Worm (Caenorhabditis elegans) whole organism, mixed stage, embryonic: ENCODE results near the gene glb-12.
A peak's percentile ranks its signal among the peaks of the same experiment; 100 is the strongest.

Source experiments
- M03D4.4 ChIP-seq: sonication (generic microtip); optimal IDR thresholded peaks from 2 replicates; lab custom pipeline; 2017; ENCODE audit warnings: mild to moderate bottlenecking, missing genetic modification characterization, missing compliant biosample characterization
- blmp-1 ChIP-seq: fragments of 150-350 bp; optimal IDR thresholded peaks from 2 replicates; lab custom pipeline; 2014; ENCODE audit warnings: missing biosample characterization, missing genetic modification characterization
- ceh-39 ChIP-seq: fragments of 150-350 bp; optimal IDR thresholded peaks from 2 replicates; lab custom pipeline; 2014; ENCODE audit warnings: missing biosample characterization, missing genetic modification characterization
- ceh-43 ChIP-seq: fragments of 200-800 bp; sonication (Bioruptor generic); optimal IDR thresholded peaks from 2 replicates; lab custom pipeline; 2018; ENCODE audit warnings: mild to moderate bottlenecking, missing genetic modification characterization, moderate library complexity, missing compliant biosample characterization
- ceh-83 ChIP-seq: fragments of 200-800 bp; sonication (Bioruptor generic); optimal IDR thresholded peaks from 2 replicates; lab custom pipeline; 2018; ENCODE audit warnings: mild to moderate bottlenecking, missing genetic modification characterization, missing compliant biosample characterization
- ces-1 ChIP-seq: fragments of 150-350 bp; optimal IDR thresholded peaks from 2 replicates; lab custom pipeline; 2014; ENCODE audit warnings: missing biosample characterization, missing genetic modification reagents, missing genetic modification characterization
- drap-1 ChIP-seq: fragments of 200-800 bp; sonication (Bioruptor generic); optimal IDR thresholded peaks from 3 replicates; lab custom pipeline; 2018; ENCODE audit warnings: mild to moderate bottlenecking, missing genetic modification characterization, missing compliant biosample characterization
- elt-1 ChIP-seq: sonication (generic microtip); optimal IDR thresholded peaks from 2 replicates; lab custom pipeline; 2017; ENCODE audit warnings: missing genetic modification characterization, mild to moderate bottlenecking, missing compliant biosample characterization, antibody characterized with exemption, moderate library complexity, borderline replicate concordance; ENCODE audit not compliant: insufficient read depth
- elt-3 ChIP-seq: fragments of 150-350 bp; optimal IDR thresholded peaks from 2 replicates; lab custom pipeline; 2014; ENCODE audit warnings: missing biosample characterization, missing genetic modification characterization
- ham-2 ChIP-seq: fragments of 200-800 bp; sonication (Bioruptor generic); optimal IDR thresholded peaks from 2 replicates; lab custom pipeline; 2018; ENCODE audit warnings: mild to moderate bottlenecking, missing genetic modification characterization, missing compliant biosample characterization
- hlh-1 ChIP-seq: fragments of 150-350 bp; optimal IDR thresholded peaks from 2 replicates; lab custom pipeline; 2014; ENCODE audit warnings: missing biosample characterization, missing genetic modification reagents, missing genetic modification characterization
- lin-13 ChIP-seq: fragments of 150-350 bp; optimal IDR thresholded peaks from 2 replicates; lab custom pipeline; 2014; ENCODE audit warnings: missing biosample characterization, missing genetic modification characterization
- lin-32 ChIP-seq: fragments of 200-800 bp; sonication (Bioruptor generic); optimal IDR thresholded peaks from 2 replicates; lab custom pipeline; 2018; ENCODE audit warnings: mild to moderate bottlenecking, missing genetic modification characterization, missing compliant biosample characterization
- lsy-2 ChIP-seq: fragments of 150-350 bp; optimal IDR thresholded peaks from 2 replicates; lab custom pipeline; 2014; ENCODE audit warnings: missing biosample characterization, missing genetic modification characterization
- mab-5 ChIP-seq: fragments of 150-350 bp; optimal IDR thresholded peaks from 2 replicates; lab custom pipeline; 2014; ENCODE audit warnings: missing biosample characterization, missing genetic modification characterization
- mep-1 ChIP-seq: fragments of 150-350 bp; optimal IDR thresholded peaks from 2 replicates; lab custom pipeline; 2017; ENCODE audit warnings: missing biosample characterization, missing genetic modification reagents, missing genetic modification characterization, inconsistent platforms
- mls-2 ChIP-seq: sonication (generic microtip); optimal IDR thresholded peaks from 2 replicates; lab custom pipeline; 2016; ENCODE audit warnings: mild to moderate bottlenecking, missing genetic modification characterization, moderate library complexity, missing compliant biosample characterization
- nhr-2 ChIP-seq: fragments of 150-350 bp; optimal IDR thresholded peaks from 2 replicates; lab custom pipeline; 2014; ENCODE audit warnings: missing biosample characterization, missing genetic modification characterization
- nhr-237 ChIP-seq: fragments of 150-350 bp; optimal IDR thresholded peaks from 2 replicates; lab custom pipeline; 2014; ENCODE audit warnings: missing biosample characterization, missing genetic modification characterization
- pha-4 ChIP-seq: fragments of 150-350 bp; optimal IDR thresholded peaks from 2 replicates; lab custom pipeline; 2018; ENCODE audit warnings: missing biosample characterization, missing genetic modification reagents, missing genetic modification characterization
- tbx-8 ChIP-seq: fragments of 200-800 bp; sonication (Bioruptor generic); optimal IDR thresholded peaks from 2 replicates; lab custom pipeline; 2018; ENCODE audit warnings: mild to moderate bottlenecking, missing genetic modification characterization, moderate library complexity, missing compliant biosample characterization
- ztf-11 ChIP-seq: fragments of 150-350 bp; optimal IDR thresholded peaks from 2 replicates; lab custom pipeline; 2014; ENCODE audit warnings: missing biosample characterization, missing genetic modification characterization

The glb-12 gene

ce11 chrII:10761653-10762052, 30.2 kb upstream of the glb-12 start:
- TF ChIP-seq tbx-8 (peak; percentile 1), mab-5 (tag; lab: Kevin White, UChicago) (no peak), ces-1 (GFP tag; lab: Kevin White, UChicago) (peak; percentile 75), ceh-83 (GFP tag; lab: Kevin White, UChicago) (no peak)

- TF ChIP-seq ztf-11 (tag; lab: Kevin White, UChicago) (no peak), ham-2 (GFP tag; lab: Kevin White, UChicago) (no peak), lsy-2 (tag; lab: Kevin White, UChicago) (no peak), lin-13 (tag; lab: Kevin White, UChicago) (no peak), mep-1 (tag; lab: Kevin White, UChicago) (no peak), ces-1 (GFP tag; lab: Kevin White, UChicago) (peak; percentile 73)
Measured at ce11 chrII:10760801-10761200, 29.3 kb upstream of the glb-12 start.

ce11 chrII:10759425-10759824, 28.0 kb upstream of the glb-12 start:
- no peak for TF ChIP-seq elt-3 (tag; lab: Kevin White, UChicago)
- TF ChIP-seq lin-32 = no peak
- no peak for TF ChIP-seq pha-4
- no peak for TF ChIP-seq elt-1 (tag; lab: Kevin White, UChicago)
- no peak for TF ChIP-seq drap-1 (GFP tag; lab: Kevin White, UChicago)
- TF ChIP-seq ces-1 (GFP tag; lab: Kevin White, UChicago) = no peak
- no peak for TF ChIP-seq mab-5 (tag; lab: Kevin White, UChicago)
- no peak for TF ChIP-seq M03D4.4 (tag; lab: Kevin White, UChicago)
- TF ChIP-seq mls-2 = no peak

- no peak for TF ChIP-seq pha-4
- TF ChIP-seq ces-1 (GFP tag; lab: Kevin White, UChicago) = peak; percentile 97
Measured at ce11 chrII:10758951-10759350, 27.5 kb upstream of the glb-12 start.

ce11 chrII:10755455-10755854, 24.0 kb upstream of the glb-12 start:
- peak; percentile 61 for TF ChIP-seq ces-1 (GFP tag; lab: Kevin White, UChicago)
- TF ChIP-seq mls-2 = peak; percentile 43
- TF ChIP-seq ham-2 (GFP tag; lab: Kevin White, UChicago) = no peak

- TF ChIP-seq ces-1 (GFP tag; lab: Kevin White, UChicago) (peak; percentile 71), lin-32 (no peak)
Measured at ce11 chrII:10753694-10754093, 22.2 kb upstream of the glb-12 start.

- TF ChIP-seq ces-1 (GFP tag; lab: Kevin White, UChicago) (peak; percentile 31), mls-2 (no peak), tbx-8 (no peak), ceh-43 (GFP tag; lab: Kevin White, UChicago) (no peak)
Measured at ce11 chrII:10744801-10745200, 13.3 kb upstream of the glb-12 start.

- no peak for TF ChIP-seq lin-32
Measured at ce11 chrII:10737059-10737458, 5.6 kb upstream of the glb-12 start, which contains the start of gene C52A11.3. Gene C52A11.3, plus strand, starts transcription at chrII:10737359.

ce11 chrII:10730702-10731101, 750 bp downstream of the glb-12 start:
- TF ChIP-seq blmp-1 = no peak
- TF ChIP-seq ztf-11 (tag; lab: Kevin White, UChicago) = no peak
- no peak for TF ChIP-seq lin-32
- no peak for TF ChIP-seq ceh-43 (GFP tag; lab: Kevin White, UChicago)
- TF ChIP-seq nhr-237 (tag; lab: Kevin White, UChicago) = no peak
- TF ChIP-seq mls-2 = no peak
- TF ChIP-seq ceh-83 (GFP tag; lab: Kevin White, UChicago) = no peak
- no peak for TF ChIP-seq elt-3 (tag; lab: Kevin White, UChicago)
- TF ChIP-seq nhr-2 (tag; lab: Kevin White, UChicago) = no peak
- no peak for TF ChIP-seq hlh-1
- no peak for TF ChIP-seq ceh-39 (tag; lab: Kevin White, UChicago)
- TF ChIP-seq M03D4.4 (tag; lab: Kevin White, UChicago) = no peak
